Fruit fly (Drosophila melanogaster): ENCODE results near the gene Snx6.

DNA sequence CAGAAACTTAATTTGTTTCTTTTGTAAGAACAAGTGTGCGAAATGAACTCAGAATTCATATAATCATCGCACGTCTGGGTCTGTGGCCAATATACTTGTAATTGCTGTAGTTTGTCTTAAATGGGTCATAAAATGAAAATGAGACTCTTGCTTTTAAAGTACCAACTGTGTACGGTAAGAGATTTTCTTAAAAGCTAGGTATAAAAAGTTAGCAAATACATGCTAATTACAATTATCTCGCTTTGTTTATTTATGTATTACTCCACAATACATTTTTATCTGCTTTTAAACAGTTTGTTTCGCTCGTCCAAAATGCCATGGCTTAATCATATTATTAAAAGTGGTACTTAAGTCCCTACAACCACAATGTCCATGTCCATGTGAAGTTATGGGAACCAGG is 16.8 kb downstream of the Snx6 start:
- no peak for TF ChIP-seq Ets96B (tag; optimal IDR thresholded peaks at IDR 0.05)
- TF ChIP-seq fd59A (GFP tag; optimal IDR thresholded peaks at IDR 0.05) = no peak
- no peak for TF ChIP-seq acj6 (GFP tag; optimal IDR thresholded peaks at IDR 0.05)
- TF ChIP-seq CG9139 (GFP tag; optimal IDR thresholded peaks at IDR 0.05) = no peak
- no peak for TF ChIP-seq Gug (GFP tag; IDR thresholded peaks at IDR 0.05)
- no peak for TF ChIP-seq Blimp-1 (GFP tag; optimal IDR thresholded peaks at IDR 0.05)
- no peak for TF ChIP-seq CG6163 (GFP tag; IDR thresholded peaks at IDR 0.05)
- no peak for TF ChIP-seq cyc (GFP tag; optimal IDR thresholded peaks at IDR 0.05)
- no peak for TF ChIP-seq CG11902 (GFP tag; optimal IDR thresholded peaks at IDR 0.05)
- TF ChIP-seq Met (GFP tag; optimal IDR thresholded peaks at IDR 0.05) = no peak
- no peak for TF ChIP-seq Hr38 (GFP tag; optimal IDR thresholded peaks at IDR 0.05)
- no peak for TF ChIP-seq dac (GFP tag; optimal IDR thresholded peaks at IDR 0.05)

All from whole organism, prepupa.